Worm (Caenorhabditis elegans) whole organism, L3 larva: Measurements from ENCODE around the gene clp-9.

Source experiments
- elt-3 ChIP-seq, 3 experiments: fragments of 150-350 bp in 1 of 3; sonication (generic microtip) in 2 of 3; optimal IDR thresholded peaks; 2 replicates in 2 of 3; 4 replicates in 1 of 3; lab custom pipeline; 2014 to 2017; ENCODE audit warnings: missing biosample characterization in 3 of 3, missing genetic modification characterization in 3 of 3
- fos-1 ChIP-seq: fragments of 150-350 bp; optimal IDR thresholded peaks from 2 replicates; lab custom pipeline; 2014; ENCODE audit warnings: missing biosample characterization, missing genetic modification characterization
- nhr-12 ChIP-seq: fragments of 150-350 bp; optimal IDR thresholded peaks from 2 replicates; lab custom pipeline; 2014; ENCODE audit warnings: missing biosample characterization, missing genetic modification characterization
- pqm-1 ChIP-seq: fragments of 150-350 bp; optimal IDR thresholded peaks from 2 replicates; lab custom pipeline; 2017; ENCODE audit warnings: missing biosample characterization, missing genetic modification characterization, inconsistent platforms
- unc-39 ChIP-seq: sonication (generic microtip); optimal IDR thresholded peaks from 4 replicates; lab custom pipeline; 2017; ENCODE audit warnings: missing biosample characterization, missing genetic modification characterization

- TF ChIP-seq unc-39 (tag; lab: Kevin White, UChicago), result no peak
- no peak for TF ChIP-seq elt-3 (tag; optimal IDR thresholded peaks at IDR 0.05; lab: Kevin White, UChicago)
- TF ChIP-seq fos-1 (tag; lab: Kevin White, UChicago), result no peak
- no peak for TF ChIP-seq nhr-12 (tag; lab: Kevin White, UChicago)
- no peak for TF ChIP-seq pqm-1 (tag; lab: Kevin White, UChicago)
Observed at ce11 chrV:9901119-9901518, 15.4 kb upstream of the clp-9 start.
